Fruit fly (Drosophila melanogaster): ENCODE measurements around the gene CG3857.

The CG3857 gene

DNA sequence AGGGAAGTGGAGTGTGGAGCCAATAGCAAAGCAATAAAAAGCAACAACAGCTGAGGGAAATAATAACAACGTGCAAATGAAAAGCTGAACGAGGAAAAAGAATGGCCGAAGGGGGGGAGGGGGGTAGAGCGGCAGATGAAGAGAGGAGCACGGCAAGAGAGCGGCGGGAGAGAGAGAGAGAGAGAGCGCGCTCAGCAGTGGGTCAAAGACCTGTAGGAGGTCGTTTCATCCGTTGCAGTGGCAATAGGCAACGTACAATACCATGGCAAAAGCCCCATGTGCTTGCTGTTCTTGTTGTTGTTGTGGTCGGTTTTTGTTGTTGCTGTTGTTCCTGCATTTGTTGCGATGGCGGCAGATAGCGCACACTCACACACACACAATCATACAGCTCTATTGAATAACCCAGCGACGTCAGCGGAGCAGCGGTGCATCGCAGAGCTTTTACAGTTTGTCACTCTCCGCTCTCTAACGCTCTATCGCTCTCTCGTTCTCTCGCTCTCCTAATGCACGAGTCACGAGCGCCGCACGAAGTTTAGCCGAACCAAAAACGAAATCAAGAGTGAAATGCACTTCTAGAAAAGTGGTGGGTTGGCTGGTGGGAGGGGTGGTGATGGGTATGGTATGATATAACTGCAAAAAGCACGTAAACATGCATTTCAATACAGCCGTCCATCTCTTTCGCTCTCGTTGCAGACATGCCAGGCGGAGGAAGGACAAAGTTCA lies 36.2 kb upstream of the CG3857 start:
- no peak for TF ChIP-seq ovo (GFP tag; optimal IDR thresholded peaks at IDR 0.05)
- peak; percentile 48 for TF ChIP-seq Hr96 (GFP tag; optimal IDR thresholded peaks at IDR 0.05)
- TF ChIP-seq CG11617 (GFP tag; optimal IDR thresholded peaks at IDR 0.05), result no peak
- TF ChIP-seq tj (GFP tag; optimal IDR thresholded peaks at IDR 0.05), result peak; percentile 39
- TF ChIP-seq kay (GFP tag; ENCODE audit: borderline replicate concordance), result no peak
- no peak for TF ChIP-seq CG1620 (GFP tag; optimal IDR thresholded peaks at IDR 0.05)
- TF ChIP-seq CG33017 (tag; optimal IDR thresholded peaks at IDR 0.05), result no peak
- TF ChIP-seq cnc (optimal IDR thresholded peaks at IDR 0.05), result no peak
- peak; percentile 9 for TF ChIP-seq bab1 (GFP tag; optimal IDR thresholded peaks at IDR 0.05)
- peak; percentile 47 for TF ChIP-seq CG7101 (tag; optimal IDR thresholded peaks at IDR 0.05)
- no peak for TF ChIP-seq CG5204 (GFP tag; optimal IDR thresholded peaks at IDR 0.05)
- no peak for TF ChIP-seq Crg-1 (GFP tag; optimal IDR thresholded peaks at IDR 0.05)
- TF ChIP-seq CG7045 (GFP tag; optimal IDR thresholded peaks at IDR 0.05), result no peak
- no peak for TF ChIP-seq toe (GFP tag; optimal IDR thresholded peaks at IDR 0.05)
- TF ChIP-seq Clk (GFP tag; optimal IDR thresholded peaks at IDR 0.05), result no peak
- peak; percentile 27 for TF ChIP-seq CG12768 (GFP tag; optimal IDR thresholded peaks at IDR 0.05)
- peak; percentile 95 for TF ChIP-seq Mnt (GFP tag; optimal IDR thresholded peaks at IDR 0.05)
- TF ChIP-seq pad (GFP tag; optimal IDR thresholded peaks at IDR 0.05), result peak; percentile 9
- peak; percentile 36 for TF ChIP-seq CG14711 (tag; optimal IDR thresholded peaks at IDR 0.05)
- TF ChIP-seq cic (GFP tag; optimal IDR thresholded peaks at IDR 0.05), result peak; percentile 49

DNA sequence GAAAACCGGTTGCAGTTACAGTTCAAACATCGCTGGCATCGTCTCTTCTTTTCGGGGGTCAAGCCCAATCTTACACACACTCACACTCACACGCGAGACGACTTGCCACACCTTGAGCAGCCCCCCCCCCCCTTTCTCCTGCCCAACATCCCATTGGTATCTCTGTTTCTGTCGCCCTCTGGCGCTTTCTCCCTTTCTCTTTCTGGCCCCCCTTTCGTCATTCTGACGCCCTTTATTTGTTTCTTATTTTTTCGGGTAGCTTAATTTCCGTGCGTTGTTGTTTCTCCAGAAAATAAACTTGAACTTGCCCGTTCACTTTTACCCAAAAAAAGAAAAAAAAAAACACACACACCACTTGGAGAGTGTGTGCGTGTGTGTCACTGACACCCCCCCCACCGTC lies 32.3 kb upstream of the CG3857 start:
- TF ChIP-seq CG33017 (tag; optimal IDR thresholded peaks at IDR 0.05) (no peak), CG14711 (tag; optimal IDR thresholded peaks at IDR 0.05) (no peak), Clk (GFP tag; optimal IDR thresholded peaks at IDR 0.05) (no peak), ovo (GFP tag; optimal IDR thresholded peaks at IDR 0.05) (no peak), CG7045 (GFP tag; optimal IDR thresholded peaks at IDR 0.05) (no peak), CG7101 (tag; optimal IDR thresholded peaks at IDR 0.05) (no peak), cnc (optimal IDR thresholded peaks at IDR 0.05) (no peak), CG12768 (GFP tag; optimal IDR thresholded peaks at IDR 0.05) (no peak), kay (GFP tag; ENCODE audit: borderline replicate concordance) (no peak), tj (GFP tag; optimal IDR thresholded peaks at IDR 0.05) (no peak), Hr96 (GFP tag; optimal IDR thresholded peaks at IDR 0.05) (no peak), CG11617 (GFP tag; optimal IDR thresholded peaks at IDR 0.05) (no peak), CG5204 (GFP tag; optimal IDR thresholded peaks at IDR 0.05) (no peak), toe (GFP tag; optimal IDR thresholded peaks at IDR 0.05) (no peak), cic (GFP tag; optimal IDR thresholded peaks at IDR 0.05) (no peak)

DNA sequence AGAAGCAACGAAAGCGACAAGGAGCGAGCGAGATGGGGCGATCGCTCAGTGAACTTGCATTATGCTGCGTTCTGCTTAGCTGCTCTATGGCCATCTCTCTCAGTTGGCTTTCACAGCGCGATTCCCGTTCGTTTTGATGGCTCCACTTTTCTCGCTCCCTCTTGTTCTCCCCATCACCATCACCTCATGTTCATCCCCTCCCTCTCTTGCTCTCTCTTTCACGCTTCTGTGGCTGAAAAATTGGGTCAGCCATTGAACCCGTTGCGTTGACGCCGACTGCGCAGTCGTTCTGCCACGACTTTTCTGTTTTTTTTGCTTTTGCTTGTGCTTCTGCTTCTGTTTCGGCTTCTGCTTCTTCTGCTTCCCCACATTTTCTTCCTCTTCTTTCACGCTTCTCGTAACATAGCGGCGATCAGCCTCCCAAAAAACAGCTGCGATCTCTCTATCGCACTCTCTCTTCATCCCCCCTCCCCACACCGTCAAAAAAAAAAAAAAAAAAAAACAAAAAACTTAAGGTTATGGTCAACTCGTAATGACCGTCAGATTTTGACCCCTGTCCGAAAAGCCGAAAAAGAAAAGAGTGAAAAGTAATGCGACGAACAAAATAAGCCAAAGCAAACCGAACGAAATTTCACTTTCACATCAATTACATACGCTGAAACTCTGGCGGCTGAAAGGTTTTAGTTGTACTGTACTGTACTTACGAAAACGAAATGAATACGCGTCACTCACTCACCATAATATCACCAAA lies 30.9 kb upstream of the CG3857 start:
- TF ChIP-seq Hr96 (GFP tag; optimal IDR thresholded peaks at IDR 0.05) (no peak), tj (GFP tag; optimal IDR thresholded peaks at IDR 0.05) (peak; percentile 50), CG14711 (tag; optimal IDR thresholded peaks at IDR 0.05) (no peak), CG33017 (tag; optimal IDR thresholded peaks at IDR 0.05) (no peak)

DNA sequence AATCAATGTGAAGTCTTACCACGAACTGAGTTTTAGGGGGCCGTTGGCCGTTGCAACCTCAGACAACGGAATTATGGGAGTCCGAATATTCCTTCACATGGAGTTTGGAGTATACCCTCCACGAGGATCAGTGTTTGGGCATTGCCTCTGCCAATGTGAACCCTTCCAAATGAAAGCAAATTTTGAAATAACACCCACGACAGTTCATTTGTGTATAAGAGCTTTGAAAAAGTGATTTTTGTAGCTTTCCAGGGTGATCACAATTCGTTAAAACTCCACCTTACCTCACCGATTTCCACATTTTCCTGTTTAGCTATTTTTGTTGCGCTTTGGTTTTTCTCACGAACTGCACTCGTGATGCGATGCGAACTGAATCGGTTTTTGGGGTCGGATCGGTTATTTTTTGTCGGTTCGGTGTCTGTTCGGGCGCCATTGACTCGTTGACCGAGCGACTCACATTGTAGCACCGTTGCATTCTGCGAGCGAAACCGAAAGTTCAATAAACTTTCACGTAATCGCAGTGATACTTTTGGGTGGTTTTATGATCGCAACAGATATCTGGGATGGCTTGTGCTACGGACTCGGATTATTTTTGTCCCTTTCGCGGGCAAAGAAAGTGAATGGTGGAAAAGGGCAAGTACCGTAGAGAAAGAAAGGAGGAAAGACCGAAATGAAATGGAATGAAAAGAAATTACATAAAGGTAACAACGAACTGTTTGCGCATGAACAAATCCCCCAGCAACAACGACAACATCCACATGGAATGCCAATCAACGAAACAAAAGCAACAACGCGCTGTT lies 30.1 kb upstream of the CG3857 start:
- TF ChIP-seq pad (GFP tag; optimal IDR thresholded peaks at IDR 0.05) (no peak), CG11617 (GFP tag; optimal IDR thresholded peaks at IDR 0.05) (no peak), Hr96 (GFP tag; optimal IDR thresholded peaks at IDR 0.05) (no peak), bab1 (GFP tag; optimal IDR thresholded peaks at IDR 0.05) (no peak), cic (GFP tag; optimal IDR thresholded peaks at IDR 0.05) (no peak), CG33017 (tag; optimal IDR thresholded peaks at IDR 0.05) (no peak), CG14711 (tag; optimal IDR thresholded peaks at IDR 0.05) (no peak), CG7101 (tag; optimal IDR thresholded peaks at IDR 0.05) (no peak), Crg-1 (GFP tag; optimal IDR thresholded peaks at IDR 0.05) (no peak), toe (GFP tag; optimal IDR thresholded peaks at IDR 0.05) (no peak), kay (GFP tag; ENCODE audit: borderline replicate concordance) (no peak), tj (GFP tag; optimal IDR thresholded peaks at IDR 0.05) (no peak), CG1620 (GFP tag; optimal IDR thresholded peaks at IDR 0.05) (no peak), CG7045 (GFP tag; optimal IDR thresholded peaks at IDR 0.05) (no peak), ovo (GFP tag; optimal IDR thresholded peaks at IDR 0.05) (no peak), Clk (GFP tag; optimal IDR thresholded peaks at IDR 0.05) (no peak), CG5204 (GFP tag; optimal IDR thresholded peaks at IDR 0.05) (no peak), Mnt (GFP tag; optimal IDR thresholded peaks at IDR 0.05) (no peak), cnc (optimal IDR thresholded peaks at IDR 0.05) (no peak)

DNA sequence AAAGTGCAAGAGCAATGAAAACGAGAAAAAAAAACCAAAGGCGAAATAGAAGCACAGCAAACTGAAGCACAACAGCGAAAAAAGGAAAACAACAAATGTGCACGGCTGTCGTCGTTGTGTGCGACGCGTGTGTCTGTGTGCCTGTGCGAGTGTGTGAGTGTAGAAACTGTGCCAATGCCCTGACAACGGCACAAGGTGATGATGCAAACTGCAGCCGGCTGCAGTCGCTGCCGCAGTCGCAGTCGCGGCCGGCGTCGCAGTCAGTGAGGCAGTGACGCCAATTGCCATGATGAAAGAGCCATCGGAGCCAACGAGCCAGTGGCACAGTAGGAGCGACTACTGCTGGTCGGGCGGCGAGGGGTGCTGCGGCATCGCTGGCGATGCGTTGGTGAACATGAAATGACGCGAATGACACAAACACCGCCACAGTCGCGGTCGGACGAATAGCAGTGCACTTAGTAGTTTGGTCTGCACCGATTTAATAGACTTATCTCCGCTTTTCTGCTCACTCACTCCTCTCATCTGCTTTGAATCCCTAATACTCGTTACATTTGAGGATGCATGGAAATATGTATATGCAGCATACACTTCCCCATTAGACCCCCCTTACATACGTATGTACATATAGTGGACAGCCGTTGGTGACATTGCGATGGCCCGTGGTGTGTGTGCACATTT lies 28.9 kb upstream of the CG3857 start:
- TF ChIP-seq CG5204 (GFP tag; optimal IDR thresholded peaks at IDR 0.05) (peak; percentile 12), CG1620 (GFP tag; optimal IDR thresholded peaks at IDR 0.05) (no peak), bab1 (GFP tag; optimal IDR thresholded peaks at IDR 0.05) (peak; percentile 15), toe (GFP tag; optimal IDR thresholded peaks at IDR 0.05) (no peak), cic (GFP tag; optimal IDR thresholded peaks at IDR 0.05) (no peak), cnc (optimal IDR thresholded peaks at IDR 0.05) (no peak), tj (GFP tag; optimal IDR thresholded peaks at IDR 0.05) (peak; percentile 33), ovo (GFP tag; optimal IDR thresholded peaks at IDR 0.05) (no peak), Mnt (GFP tag; optimal IDR thresholded peaks at IDR 0.05) (no peak), Clk (GFP tag; optimal IDR thresholded peaks at IDR 0.05) (no peak), CG33017 (tag; optimal IDR thresholded peaks at IDR 0.05) (no peak), pad (GFP tag; optimal IDR thresholded peaks at IDR 0.05) (peak; percentile 2), CG11617 (GFP tag; optimal IDR thresholded peaks at IDR 0.05) (no peak)

All from whole organism, adult.